Fruit fly (Drosophila melanogaster) whole organism, pupa: Measurements from ENCODE around the gene CG14853.

Experiments used
- CG10348 ChIP-seq: fragments of 200-800 bp; sonication (Bioruptor generic); IDR thresholded peaks from 2 replicates; pipeline ENCODE4 v1.3.6; 2022; ENCODE audit warnings: missing biosample characterization, missing genetic modification characterization
- CG15710 ChIP-seq: fragments of 200-800 bp; sonication (Bioruptor generic); optimal IDR thresholded peaks from 2 replicates; lab custom pipeline; 2018; ENCODE audit warnings: missing biosample characterization, mild to moderate bottlenecking, missing genetic modification characterization, moderate library complexity
- CG34367 ChIP-seq: fragments of 200-800 bp; sonication (Bioruptor generic); optimal IDR thresholded peaks from 2 replicates; lab custom pipeline; 2018; ENCODE audit warnings: missing biosample characterization, mild to moderate bottlenecking, missing genetic modification characterization
- EcR ChIP-seq: fragments of 200-800 bp; sonication (Bioruptor generic); optimal IDR thresholded peaks from 3 replicates; lab custom pipeline; 2019; ENCODE audit warnings: missing biosample characterization, missing genetic modification characterization, mild to moderate bottlenecking, moderate library complexity, missing genetic modification reagents
- Pif1A ChIP-seq: fragments of 200-800 bp; sonication (Bioruptor generic); optimal IDR thresholded peaks from 3 replicates; lab custom pipeline; 2016; ENCODE audit warnings: missing biosample characterization, missing genetic modification characterization
- Pif1B ChIP-seq: fragments of 200-800 bp; sonication (Bioruptor generic); optimal IDR thresholded peaks from 3 replicates; lab custom pipeline; 2016; ENCODE audit warnings: missing biosample characterization, missing genetic modification characterization
- Snoo ChIP-seq: fragments of 200-800 bp; sonication (Bioruptor generic); optimal IDR thresholded peaks from 3 replicates; lab custom pipeline; 2017; ENCODE audit warnings: missing biosample characterization, mild to moderate bottlenecking, missing genetic modification characterization, inconsistent platforms
- fd96Ca ChIP-seq: fragments of 200-800 bp; sonication (Bioruptor generic); IDR thresholded peaks from 3 replicates; pipeline ENCODE4 v1.3.6; 2022; ENCODE audit warnings: missing biosample characterization, missing genetic modification characterization

dm6 chr3R:14630119-14630623 lies 20.7 kb downstream of the CG14853 start, which contains the start of gene Cad88C:
- TF ChIP-seq Pif1A (GFP tag; lab: Kevin White, UChicago), result no peak
- TF ChIP-seq EcR (GFP tag; lab: Kevin White, UChicago), result no peak
- TF ChIP-seq CG10348 (GFP tag; lab: Robert Waterston, UW), result no peak
- TF ChIP-seq Snoo (tag; lab: Kevin White, UChicago), result no peak
- no peak for TF ChIP-seq CG34367 (tag; lab: Kevin White, UChicago)
- no peak for TF ChIP-seq fd96Ca (GFP tag; lab: Robert Waterston, UW)
- no peak for TF ChIP-seq CG15710 (tag; lab: Kevin White, UChicago)
- no peak for TF ChIP-seq Pif1B (GFP tag; lab: Kevin White, UChicago)
